Worm (Caenorhabditis elegans) whole organism, L1 larva: Measurements from ENCODE around the gene clpr-2.

ENCODE experiments used
- aly-2 ChIP-seq: fragments of 150-350 bp; optimal IDR thresholded peaks from 2 replicates; lab custom pipeline; 2014; ENCODE audit warnings: missing biosample characterization, missing genetic modification characterization
- ama-1 ChIP-seq: fragments of 150-350 bp; optimal IDR thresholded peaks from 2 replicates; lab custom pipeline; 2014
- blmp-1 ChIP-seq: fragments of 150-350 bp; optimal IDR thresholded peaks from 2 replicates; lab custom pipeline; 2014; ENCODE audit warnings: missing biosample characterization, missing genetic modification characterization
- lin-13 ChIP-seq: fragments of 150-350 bp; optimal IDR thresholded peaks from 2 replicates; lab custom pipeline; 2014; ENCODE audit warnings: missing biosample characterization, missing genetic modification reagents, missing genetic modification characterization
- lin-14 ChIP-seq: fragments of 200-800 bp; sonication (Bioruptor generic); optimal IDR thresholded peaks from 2 replicates; lab custom pipeline; 2018; ENCODE audit warnings: mild to moderate bottlenecking, missing genetic modification characterization, moderate library complexity, missing compliant biosample characterization
- lin-35 ChIP-seq, 2 experiments: fragments of 150-350 bp; optimal IDR thresholded peaks; 2 replicates each; lab custom pipeline; 2014; ENCODE audit warnings: missing biosample characterization in 2 of 2, missing genetic modification characterization in 2 of 2, missing genetic modification reagents in 2 of 2
- nhr-237 ChIP-seq: fragments of 150-350 bp; optimal IDR thresholded peaks from 2 replicates; lab custom pipeline; 2014; ENCODE audit warnings: missing biosample characterization, missing genetic modification characterization
- nhr-28 ChIP-seq: fragments of 150-350 bp; optimal IDR thresholded peaks from 2 replicates; lab custom pipeline; 2014; ENCODE audit warnings: missing biosample characterization, missing genetic modification characterization
- nhr-76 ChIP-seq: sonication (generic microtip); optimal IDR thresholded peaks from 2 replicates; lab custom pipeline; 2017; ENCODE audit warnings: missing biosample characterization, missing genetic modification characterization
- snu-23 ChIP-seq: sonication (generic microtip); optimal IDR thresholded peaks from 2 replicates; lab custom pipeline; 2016; ENCODE audit warnings: missing genetic modification characterization, missing compliant biosample characterization
- unc-62 ChIP-seq: fragments of 150-350 bp; optimal IDR thresholded peaks from 2 replicates; lab custom pipeline; 2014; ENCODE audit warnings: missing biosample characterization, missing genetic modification reagents, missing genetic modification characterization
- zip-4 ChIP-seq: fragments of 200-800 bp; sonication (Bioruptor generic); optimal IDR thresholded peaks from 2 replicates; lab custom pipeline; 2018; ENCODE audit warnings: mild to moderate bottlenecking, missing genetic modification characterization, moderate library complexity, missing compliant biosample characterization

DNA sequence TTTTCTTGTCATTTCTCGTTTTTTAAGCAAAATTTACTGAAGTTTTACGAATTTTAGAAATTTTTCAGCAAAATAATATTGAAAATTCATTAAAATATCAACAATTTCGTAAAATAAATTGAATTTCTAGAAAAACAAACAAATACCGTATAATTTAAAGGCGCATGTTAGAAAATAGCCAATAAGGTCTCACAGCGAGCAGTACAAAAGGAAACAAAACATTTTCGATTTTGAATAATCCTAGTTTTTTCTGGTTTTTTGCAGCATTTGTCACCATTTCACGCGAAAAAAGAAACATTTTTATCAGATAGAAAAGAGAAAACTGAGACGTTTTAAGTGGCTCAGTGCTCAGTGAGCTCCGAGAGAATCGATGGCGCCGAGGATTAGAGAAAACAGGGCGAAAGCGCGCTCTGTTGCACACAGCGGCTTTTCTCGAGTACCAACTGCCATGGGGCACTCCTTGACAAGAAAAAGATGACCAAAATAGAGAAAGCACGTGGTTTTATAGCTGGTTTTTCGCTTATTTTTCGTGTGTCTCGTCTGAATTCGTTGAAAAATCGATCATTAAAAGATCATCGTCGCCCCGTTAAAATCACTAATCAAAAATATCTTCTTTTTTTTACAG, 51.3 kb downstream of the clpr-2 start, which contains the start of the genes alh-6 and fcho-1:
- no peak for TF ChIP-seq aly-2 (tag; lab: Kevin White, UChicago)
- TF ChIP-seq lin-14 (GFP tag; lab: Kevin White, UChicago): peak; percentile 63
- no peak for TF ChIP-seq snu-23
- no peak for TF ChIP-seq nhr-237
- no peak for TF ChIP-seq zip-4 (GFP tag; lab: Kevin White, UChicago)
- TF ChIP-seq ama-1 (lab: Kevin White, UChicago): no peak
- TF ChIP-seq unc-62 (GFP tag; lab: Kevin White, UChicago): no peak
- TF ChIP-seq lin-13 (GFP tag; lab: Kevin White, UChicago): no peak
- TF ChIP-seq nhr-28 (tag; lab: Kevin White, UChicago): no peak
- peak; percentile 28 to 46 for TF ChIP-seq lin-35 (GFP tag; optimal IDR thresholded peaks at IDR 0.05; lab: Kevin White, UChicago)
- TF ChIP-seq blmp-1: no peak
- TF ChIP-seq nhr-76: no peak
